Fruit fly (Drosophila melanogaster): ENCODE data around the gene CG16721.

Gene CG16721

dm6 chrX:5891666-5892444 lies 12.2 kb downstream of the CG16721 start (continued):
- TF ChIP-seq org-1 (GFP tag; optimal IDR thresholded peaks at IDR 0.05): peak; percentile 11
- TF ChIP-seq YL-1 (GFP tag; optimal IDR thresholded peaks at IDR 0.05): no peak
- no peak for TF ChIP-seq Dad (GFP tag; optimal IDR thresholded peaks at IDR 0.05)
- TF ChIP-seq maf-S (GFP tag; optimal IDR thresholded peaks at IDR 0.05): peak; percentile 47
- TF ChIP-seq Bteb2 (GFP tag; optimal IDR thresholded peaks at IDR 0.05): peak; percentile 20
- TF ChIP-seq bowl (GFP tag; IDR thresholded peaks at IDR 0.05): no peak
- peak; percentile 29 for TF ChIP-seq vfl (GFP tag; optimal IDR thresholded peaks at IDR 0.05)
- TF ChIP-seq run (tag; optimal IDR thresholded peaks at IDR 0.05): no peak
- peak; percentile 59 for TF ChIP-seq CG30403 (GFP tag; optimal IDR thresholded peaks at IDR 0.05)
- no peak for TF ChIP-seq NK7.1 (GFP tag; optimal IDR thresholded peaks at IDR 0.05)
- no peak for TF ChIP-seq B-H1 (GFP tag; IDR thresholded peaks at IDR 0.05)
- TF ChIP-seq CG1603 (tag; optimal IDR thresholded peaks at IDR 0.05): peak; percentile 38
- TF ChIP-seq CG7786 (GFP tag; optimal IDR thresholded peaks at IDR 0.05): peak; percentile 66
- TF ChIP-seq phol (tag; optimal IDR thresholded peaks at IDR 0.05): peak; percentile 8
- no peak for TF ChIP-seq ftz-f1 (GFP tag; optimal IDR thresholded peaks at IDR 0.05)
- TF ChIP-seq Scr (GFP tag; IDR thresholded peaks at IDR 0.05; ENCODE audit: partially characterized antibody): no peak
- peak; percentile 30 for TF ChIP-seq CG2712 (tag; optimal IDR thresholded peaks at IDR 0.05)
- TF ChIP-seq sna (GFP tag; IDR thresholded peaks at IDR 0.05; ENCODE audit: partially characterized antibody): no peak
- peak; percentile 21 for TF ChIP-seq CG12659 (GFP tag; optimal IDR thresholded peaks at IDR 0.05)
- no peak for TF ChIP-seq CG10959 (GFP tag; IDR thresholded peaks at IDR 0.05)
- TF ChIP-seq Xbp1 (GFP tag; optimal IDR thresholded peaks at IDR 0.05): peak; percentile 20
- no peak for TF ChIP-seq prd (optimal IDR thresholded peaks at IDR 0.05)
- TF ChIP-seq prd (GFP tag; IDR thresholded peaks at IDR 0.05): peak; percentile 49; the same call in 2 of the 3 replicates
- no peak for TF ChIP-seq BEAF-32 (GFP tag; optimal IDR thresholded peaks at IDR 0.05)
- peak; percentile 21 for TF ChIP-seq chn (GFP tag; optimal IDR thresholded peaks at IDR 0.05)
- peak; percentile 7 for TF ChIP-seq Max (GFP tag; optimal IDR thresholded peaks at IDR 0.05)
- TF ChIP-seq cwo (GFP tag; optimal IDR thresholded peaks at IDR 0.05): peak; percentile 19
- TF ChIP-seq vnd (GFP tag; IDR thresholded peaks at IDR 0.05; ENCODE audit: partially characterized antibody): no peak
- peak; percentile 78 for TF ChIP-seq zfh2 (GFP tag; optimal IDR thresholded peaks at IDR 0.05)
- no peak for TF ChIP-seq CG14860 (GFP tag; IDR thresholded peaks at IDR 0.05; ENCODE audit: partially characterized antibody)
- no peak for TF ChIP-seq CG15479 (GFP tag; optimal IDR thresholded peaks at IDR 0.05)
- TF ChIP-seq CoRest (tag; optimal IDR thresholded peaks at IDR 0.05): peak; percentile 24
- peak; percentile 53 for TF ChIP-seq CG9727 (GFP tag; optimal IDR thresholded peaks at IDR 0.05)
- no peak for TF ChIP-seq Mrtf (GFP tag; IDR thresholded peaks at IDR 0.05)
- no peak for TF ChIP-seq tx (GFP tag; optimal IDR thresholded peaks at IDR 0.05)
- TF ChIP-seq HLH54F (GFP tag; optimal IDR thresholded peaks at IDR 0.05): peak; percentile 36
- 0 out of 2 replicates have a peak, but pooled peaks have one; percentile 31 for TF ChIP-seq CG32772 (GFP tag; IDR thresholded peaks at IDR 0.05)
- no peak for TF ChIP-seq CG14050 (GFP tag; IDR thresholded peaks at IDR 0.05)
- TF ChIP-seq Fer2 (tag; optimal IDR thresholded peaks at IDR 0.05): no peak
- TF ChIP-seq CG18262 (tag; optimal IDR thresholded peaks at IDR 0.05): peak; percentile 15
- TF ChIP-seq hkb (optimal IDR thresholded peaks at IDR 0.05): no peak
- TF ChIP-seq hkb (GFP tag; IDR thresholded peaks at IDR 0.05): no peak
- no peak for TF ChIP-seq CG1024 (GFP tag; IDR thresholded peaks at IDR 0.05)
- peak; percentile 54 for TF ChIP-seq CG12769 (tag; optimal IDR thresholded peaks at IDR 0.05)
- peak; percentile 90 for TF ChIP-seq sens (GFP tag)
- no peak for TF ChIP-seq CG4820 (GFP tag; optimal IDR thresholded peaks at IDR 0.05)
- TF ChIP-seq CG11695 (GFP tag; IDR thresholded peaks at IDR 0.05): 0 out of 3 replicates have a peak, but pooled peaks have one; percentile 28
- no peak for TF ChIP-seq crol (GFP tag; IDR thresholded peaks at IDR 0.05)
- TF ChIP-seq Hmr (GFP tag; optimal IDR thresholded peaks at IDR 0.05): peak; percentile 54
- TF ChIP-seq Hand (GFP tag; optimal IDR thresholded peaks at IDR 0.05): peak; percentile 51
